Fruit fly (Drosophila melanogaster) whole organism, embryonic: ENCODE measurements around the gene Gr93a.

Experiments
- Asciz ChIP-seq: fragments of 200-800 bp; sonication (Bioruptor generic); optimal IDR thresholded peaks from 2 replicates; lab custom pipeline; 2017; ENCODE audit warnings: missing biosample characterization, mild to moderate bottlenecking, missing genetic modification characterization, missing genetic modification reagents
- Bdp1 ChIP-seq: fragments of 200-800 bp; sonication (Bioruptor generic); optimal IDR thresholded peaks from 3 replicates; lab custom pipeline; 2016; ENCODE audit warnings: missing biosample characterization, missing genetic modification characterization
- CG11504 ChIP-seq: fragments of 200-800 bp; sonication (Bioruptor generic); optimal IDR thresholded peaks from 3 replicates; lab custom pipeline; 2019; ENCODE audit warnings: missing biosample characterization, mild to moderate bottlenecking, missing genetic modification characterization, moderate library complexity
- CG12659 ChIP-seq: fragments of 200-800 bp; sonication (Bioruptor generic); optimal IDR thresholded peaks from 3 replicates; lab custom pipeline; 2017; ENCODE audit warnings: mild to moderate bottlenecking, missing biosample characterization, missing genetic modification reagents, missing genetic modification characterization
- CG13287 ChIP-seq: fragments of 200-800 bp; sonication (Bioruptor generic); IDR thresholded peaks from 2 replicates; pipeline ENCODE4 v1.3.6; 2022; ENCODE audit warnings: missing biosample characterization, missing genetic modification characterization; ENCODE audit not compliant: partially characterized antibody
- CG14710 ChIP-seq: fragments of 200-800 bp; sonication (Bioruptor generic); optimal IDR thresholded peaks from 3 replicates; lab custom pipeline; 2019; ENCODE audit warnings: missing biosample characterization, mild to moderate bottlenecking, missing genetic modification characterization, moderate library complexity
- CG17829 ChIP-seq: fragments of 200-800 bp; optimal IDR thresholded peaks from 2 replicates; lab custom pipeline; 2019; ENCODE audit warnings: missing biosample characterization, mild to moderate bottlenecking, missing genetic modification characterization, moderate library complexity
- CG2116 ChIP-seq: fragments of 200-800 bp; sonication (Bioruptor generic); optimal IDR thresholded peaks from 3 replicates; lab custom pipeline; 2018; ENCODE audit warnings: missing biosample characterization, mild to moderate bottlenecking, missing genetic modification characterization
- CG5953 ChIP-seq: fragments of 200-800 bp; sonication (Bioruptor generic); IDR thresholded peaks from 2 replicates; pipeline ENCODE4 v1.3.6; 2022; ENCODE audit warnings: missing biosample characterization, missing genetic modification characterization
- CG6791 ChIP-seq: fragments of 200-800 bp; sonication (Bioruptor generic); IDR thresholded peaks from 3 replicates; pipeline ENCODE4 v1.3.6; 2022; ENCODE audit warnings: missing biosample characterization, missing genetic modification characterization; ENCODE audit not compliant: partially characterized antibody
- CG6813 ChIP-seq: fragments of 200-800 bp; sonication (Bioruptor generic); optimal IDR thresholded peaks from 2 replicates; lab custom pipeline; 2017; ENCODE audit warnings: missing biosample characterization, missing genetic modification characterization, mild to moderate bottlenecking, moderate library complexity, missing genetic modification reagents
- CG7556 ChIP-seq: fragments of 200-800 bp; sonication (Bioruptor generic); optimal IDR thresholded peaks from 2 replicates; lab custom pipeline; 2017; ENCODE audit warnings: missing biosample characterization, mild to moderate bottlenecking, missing genetic modification characterization
- CG8359 ChIP-seq: fragments of 200-800 bp; sonication (Bioruptor generic); optimal IDR thresholded peaks from 2 replicates; lab custom pipeline; 2017; ENCODE audit warnings: missing biosample characterization, mild to moderate bottlenecking, missing genetic modification characterization, borderline replicate concordance
- Chrac-16 ChIP-seq: fragments of 200-800 bp; sonication (Bioruptor generic); optimal IDR thresholded peaks from 3 replicates; lab custom pipeline; 2016; ENCODE audit warnings: missing biosample characterization, missing genetic modification characterization
- Deaf1 ChIP-seq: fragments of 200-800 bp; optimal IDR thresholded peaks from 3 replicates; lab custom pipeline; 2019; ENCODE audit warnings: missing biosample characterization, mild to moderate bottlenecking, missing genetic modification characterization, moderate library complexity
- Dip3 ChIP-seq: fragments of 200-800 bp; sonication (Bioruptor generic); optimal IDR thresholded peaks from 3 replicates; lab custom pipeline; 2016; ENCODE audit warnings: missing biosample characterization, missing genetic modification characterization
- Hmr ChIP-seq: fragments of 200-800 bp; sonication (Bioruptor generic); optimal IDR thresholded peaks from 3 replicates; lab custom pipeline; 2017; ENCODE audit warnings: mild to moderate bottlenecking, missing biosample characterization, missing genetic modification reagents, missing genetic modification characterization
- Hmx ChIP-seq: fragments of 200-800 bp; sonication (Bioruptor generic); optimal IDR thresholded peaks from 2 replicates; lab custom pipeline; 2016; ENCODE audit warnings: missing biosample characterization, missing genetic modification characterization
- Jarid2 ChIP-seq: fragments of 200-800 bp; sonication (Bioruptor generic); optimal IDR thresholded peaks from 3 replicates; lab custom pipeline; 2017; ENCODE audit warnings: mild to moderate bottlenecking, missing biosample characterization, missing genetic modification reagents, missing genetic modification characterization
- MESR4 ChIP-seq: fragments of 200-800 bp; sonication (Bioruptor generic); optimal IDR thresholded peaks from 2 replicates; lab custom pipeline; 2018; ENCODE audit warnings: missing biosample characterization, mild to moderate bottlenecking, missing genetic modification characterization, moderate library complexity
- Mes4 ChIP-seq: fragments of 200-800 bp; sonication (Bioruptor generic); optimal IDR thresholded peaks from 2 replicates; lab custom pipeline; 2016; ENCODE audit warnings: missing biosample characterization, missing genetic modification characterization
- Nf-YB ChIP-seq: fragments of 200-800 bp; sonication (Bioruptor generic); optimal IDR thresholded peaks from 3 replicates; lab custom pipeline; 2019; ENCODE audit warnings: missing biosample characterization, mild to moderate bottlenecking, missing genetic modification characterization, moderate library complexity
- Pdp1 ChIP-seq, 2 experiments: fragments of 200-800 bp; sonication (Bioruptor generic); optimal IDR thresholded peaks; 3 replicates each; lab custom pipeline; 2016; ENCODE audit warnings: missing biosample characterization in 2 of 2, missing genetic modification characterization in 2 of 2, mild to moderate bottlenecking in 1 of 2, moderate library complexity in 1 of 2
- Scr ChIP-seq: fragments of 200-800 bp; sonication (Bioruptor generic); IDR thresholded peaks from 2 replicates; pipeline ENCODE4 v1.3.6; 2022; ENCODE audit warnings: missing biosample characterization, missing genetic modification characterization; ENCODE audit not compliant: partially characterized antibody
- Sry-β ChIP-seq: fragments of 200-800 bp; sonication (Bioruptor generic); optimal IDR thresholded peaks from 2 replicates; lab custom pipeline; 2018; ENCODE audit warnings: missing biosample characterization, mild to moderate bottlenecking, missing genetic modification characterization, moderate library complexity
- Sry-δ ChIP-seq: fragments of 200-800 bp; sonication (Bioruptor generic); optimal IDR thresholded peaks from 2 replicates; lab custom pipeline; 2016; ENCODE audit warnings: missing biosample characterization, missing genetic modification characterization
- Vsx1 ChIP-seq: fragments of 200-800 bp; sonication (Bioruptor generic); optimal IDR thresholded peaks from 2 replicates; lab custom pipeline; 2017; ENCODE audit warnings: missing biosample characterization, mild to moderate bottlenecking, missing genetic modification characterization, missing genetic modification reagents
- ato ChIP-seq: fragments of 200-800 bp; sonication (Bioruptor generic); IDR thresholded peaks from 2 replicates; pipeline ENCODE4 v1.3.6; 2022; ENCODE audit warnings: missing biosample characterization, missing genetic modification characterization; ENCODE audit not compliant: partially characterized antibody
- cato ChIP-seq: fragments of 200-800 bp; sonication (Bioruptor generic); optimal IDR thresholded peaks from 2 replicates; lab custom pipeline; 2016; ENCODE audit warnings: missing biosample characterization, missing genetic modification characterization, borderline replicate concordance
- dpn ChIP-seq, 2 experiments: fragments of 200-800 bp; sonication (Bioruptor generic); optimal IDR thresholded peaks; 3 replicates each; lab custom pipeline; 2016; ENCODE audit warnings: missing biosample characterization in 2 of 2, missing genetic modification characterization in 2 of 2
- ftz-f1 ChIP-seq: fragments of 200-800 bp; sonication (Bioruptor generic); optimal IDR thresholded peaks from 2 replicates; lab custom pipeline; 2016; ENCODE audit warnings: missing biosample characterization, missing genetic modification characterization
- ham ChIP-seq: fragments of 200-800 bp; sonication (Bioruptor generic); IDR thresholded peaks from 2 replicates; pipeline ENCODE4 v1.3.6; 2022; ENCODE audit warnings: missing biosample characterization, missing genetic modification characterization
- ind ChIP-seq: fragments of 200-800 bp; sonication (Bioruptor generic); optimal IDR thresholded peaks from 3 replicates; lab custom pipeline; 2016; ENCODE audit warnings: missing biosample characterization, missing genetic modification characterization
- kah ChIP-seq: fragments of 200-800 bp; sonication (Bioruptor generic); optimal IDR thresholded peaks from 2 replicates; lab custom pipeline; 2018; ENCODE audit warnings: missing biosample characterization, mild to moderate bottlenecking, missing genetic modification characterization
- lbe ChIP-seq: fragments of 200-800 bp; sonication (Bioruptor generic); optimal IDR thresholded peaks from 2 replicates; lab custom pipeline; 2016; ENCODE audit warnings: missing biosample characterization, mild to moderate bottlenecking, missing genetic modification characterization
- nerfin-2 ChIP-seq: fragments of 200-800 bp; sonication (Bioruptor generic); IDR thresholded peaks from 2 replicates; pipeline ENCODE4 v1.3.6; 2022; ENCODE audit warnings: missing biosample characterization, missing genetic modification characterization; ENCODE audit not compliant: partially characterized antibody
- pfk ChIP-seq: fragments of 200-800 bp; sonication (Bioruptor generic); optimal IDR thresholded peaks from 2 replicates; lab custom pipeline; 2018; ENCODE audit warnings: missing biosample characterization, mild to moderate bottlenecking, missing genetic modification characterization, moderate library complexity
- pzg ChIP-seq: fragments of 200-800 bp; sonication (Bioruptor generic); optimal IDR thresholded peaks from 3 replicates; lab custom pipeline; 2018; ENCODE audit warnings: missing biosample characterization, mild to moderate bottlenecking, missing genetic modification characterization, moderate library complexity
- salm ChIP-seq: fragments of 200-800 bp; sonication (Bioruptor generic); optimal IDR thresholded peaks from 2 replicates; lab custom pipeline; 2018; ENCODE audit warnings: missing biosample characterization, mild to moderate bottlenecking, missing genetic modification characterization
- seq ChIP-seq: fragments of 200-800 bp; sonication (Bioruptor generic); IDR thresholded peaks from 2 replicates; pipeline ENCODE4 v1.3.6; 2022; ENCODE audit warnings: missing biosample characterization, missing genetic modification characterization
- slp2 ChIP-seq: fragments of 200-800 bp; sonication (Bioruptor generic); optimal IDR thresholded peaks from 2 replicates; lab custom pipeline; 2016; ENCODE audit warnings: missing biosample characterization, missing genetic modification characterization
- sna ChIP-seq: fragments of 200-800 bp; sonication (Bioruptor generic); IDR thresholded peaks from 2 replicates; pipeline ENCODE4 v1.3.6; 2022; ENCODE audit warnings: missing biosample characterization, missing genetic modification characterization; ENCODE audit not compliant: partially characterized antibody
- sqz ChIP-seq: fragments of 200-800 bp; sonication (Bioruptor generic); optimal IDR thresholded peaks from 3 replicates; lab custom pipeline; 2018; ENCODE audit warnings: missing biosample characterization, mild to moderate bottlenecking, missing genetic modification characterization
- vnd ChIP-seq: fragments of 200-800 bp; sonication (Bioruptor generic); IDR thresholded peaks from 3 replicates; pipeline ENCODE4 v1.3.6; 2022; ENCODE audit warnings: missing biosample characterization, missing genetic modification characterization; ENCODE audit not compliant: partially characterized antibody
- vvl ChIP-seq: fragments of 200-800 bp; sonication (Bioruptor generic); IDR thresholded peaks from 2 replicates; pipeline ENCODE4 v1.3.6; 2022; ENCODE audit warnings: missing biosample characterization, missing genetic modification characterization
- zen2 ChIP-seq: fragments of 200-800 bp; sonication (Bioruptor generic); IDR thresholded peaks from 3 replicates; pipeline ENCODE4 v1.3.6; 2022; ENCODE audit warnings: missing biosample characterization, missing genetic modification characterization; ENCODE audit not compliant: partially characterized antibody

Gr93a gene

dm6 chr3R:21874982-21875466 lies 42.7 kb downstream of the Gr93a start, which contains the start of gene CG6656 (continued):
- TF ChIP-seq Sry-β (GFP tag; lab: Kevin White, UChicago) (no peak), Pdp1 (GFP tag; optimal IDR thresholded peaks at IDR 0.05; lab: Kevin White, UChicago) (peak in 1 of 2 experiments; percentile 54), ftz-f1 (GFP tag; lab: Kevin White, UChicago) (peak; percentile 34), CG13287 (GFP tag; lab: Robert Waterston, UW) (peak; percentile 33; the same call in 1 of the 2 replicates), Asciz (GFP tag; lab: Kevin White, UChicago) (no peak), CG17829 (peak; percentile 14), Chrac-16 (GFP tag; lab: Kevin White, UChicago) (no peak), Deaf1 (tag; lab: Kevin White, UChicago) (no peak), Nf-YB (GFP tag; lab: Kevin White, UChicago) (no peak), Jarid2 (peak; percentile 75), CG5953 (GFP tag; lab: Robert Waterston, UW) (peak; percentile 7; the same call in 1 of the 2 replicates), CG6813 (GFP tag; lab: Kevin White, UChicago) (peak; percentile 1)

DNA sequence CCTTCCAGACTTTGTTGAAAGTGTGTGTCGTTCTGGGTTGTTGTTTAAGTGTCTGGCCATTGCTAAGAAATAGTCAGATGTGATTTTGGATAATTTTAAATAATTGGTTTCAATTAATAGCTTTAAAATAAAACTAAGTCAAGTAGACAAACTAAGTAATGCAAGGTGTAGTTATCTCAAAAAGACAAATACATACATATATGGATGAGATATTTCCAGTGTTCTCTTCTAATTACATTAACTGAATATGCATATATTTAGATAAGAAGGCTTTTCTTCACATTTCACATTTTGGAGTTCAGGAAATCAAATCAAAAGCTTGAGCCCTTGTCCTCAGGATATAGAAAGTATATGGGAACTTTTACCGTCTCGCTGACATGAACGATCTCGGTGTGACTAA lies 45.3 kb downstream of the Gr93a start, which contains the start of gene P5CDh2:
Gene P5CDh2 (plus strand): TSS at position 301 of the 400 bp plus-strand sequence.
- TF ChIP-seq CG14710 (tag; lab: Kevin White, UChicago) = no peak
- no peak for TF ChIP-seq CG11504
- TF ChIP-seq vvl (GFP tag; lab: Robert Waterston, UW) = no peak
- TF ChIP-seq CG12659 (GFP tag; lab: Kevin White, UChicago) = no peak
- no peak for TF ChIP-seq ham (GFP tag; lab: Robert Waterston, UW)
- TF ChIP-seq Hmx (GFP tag; lab: Kevin White, UChicago) = no peak
- no peak for TF ChIP-seq slp2 (GFP tag; lab: Kevin White, UChicago)
- no peak for TF ChIP-seq pfk (GFP tag; lab: Kevin White, UChicago)
- TF ChIP-seq sqz (GFP tag; lab: Kevin White, UChicago) = no peak
- TF ChIP-seq lbe (GFP tag; lab: Kevin White, UChicago) = no peak
- TF ChIP-seq cato (GFP tag; lab: Kevin White, UChicago) = no peak
- TF ChIP-seq vnd (GFP tag; lab: Robert Waterston, UW) = no peak
- no peak for TF ChIP-seq salm
- no peak for TF ChIP-seq kah (GFP tag; lab: Kevin White, UChicago)
- TF ChIP-seq Bdp1 = no peak
- no peak for TF ChIP-seq Vsx1
- TF ChIP-seq CG7556 (GFP tag; lab: Kevin White, UChicago) = no peak
- TF ChIP-seq Mes4 (GFP tag; lab: Kevin White, UChicago) = no peak
- no peak for TF ChIP-seq ind (GFP tag; lab: Kevin White, UChicago)
- no peak for TF ChIP-seq seq (GFP tag; lab: Robert Waterston, UW)

dm6 chr3R:21878473-21878872 lies 46.2 kb downstream of the Gr93a start, which contains the start of gene CG34148:
CG34148 (minus strand) TSS chr3R:21878686.
- TF ChIP-seq Dip3 (GFP tag; lab: Kevin White, UChicago) (no peak), Hmr (no peak), CG8359 (no peak), CG2116 (GFP tag; lab: Kevin White, UChicago) (peak; percentile 74), dpn (GFP tag; optimal IDR thresholded peaks at IDR 0.05; lab: Kevin White, UChicago) (no peak), ato (peak; percentile 85), nerfin-2 (GFP tag; lab: Robert Waterston, UW) (peak; percentile 80), CG13287 (GFP tag; lab: Robert Waterston, UW) (peak; percentile 83), pzg (GFP tag; lab: Kevin White, UChicago) (peak; percentile 32), CG6791 (peak; percentile 83), MESR4 (GFP tag; lab: Kevin White, UChicago) (peak; percentile 60), zen2 (GFP tag; lab: Robert Waterston, UW) (peak; percentile 91), sna (GFP tag; lab: Robert Waterston, UW) (peak; percentile 88), Sry-δ (GFP tag; lab: Kevin White, UChicago) (peak; percentile 28), Scr (GFP tag; lab: Robert Waterston, UW) (peak; percentile 74)
